Fruit fly (Drosophila melanogaster) whole organism, embryonic: Measurements from ENCODE around the gene scyl.
A peak's percentile ranks its signal among the peaks of the same experiment; 100 is the strongest.

ENCODE experiments used
- Antp ChIP-seq: fragments of 200-800 bp; sonication (Bioruptor generic); optimal IDR thresholded peaks from 3 replicates; lab custom pipeline; 2016; ENCODE audit warnings: missing biosample characterization, missing genetic modification characterization
- Atf6 ChIP-seq: fragments of 200-800 bp; sonication (Bioruptor generic); IDR thresholded peaks from 2 replicates; pipeline ENCODE4 v1.3.6; 2022; ENCODE audit warnings: missing biosample characterization, missing genetic modification characterization
- B-H2 ChIP-seq: fragments of 200-800 bp; sonication (Bioruptor generic); optimal IDR thresholded peaks from 2 replicates; lab custom pipeline; 2018; ENCODE audit warnings: missing biosample characterization, mild to moderate bottlenecking, missing genetic modification characterization
- CG10209 ChIP-seq: fragments of 200-800 bp; sonication (Bioruptor generic); optimal IDR thresholded peaks from 3 replicates; lab custom pipeline; 2017; ENCODE audit warnings: missing biosample characterization, mild to moderate bottlenecking, missing genetic modification characterization, missing genetic modification reagents
- CG11398 ChIP-seq: fragments of 200-800 bp; sonication (Bioruptor generic); optimal IDR thresholded peaks from 2 replicates; lab custom pipeline; 2016; ENCODE audit warnings: missing biosample characterization, missing genetic modification characterization
- CG12299 ChIP-seq: fragments of 200-800 bp; sonication (Bioruptor generic); optimal IDR thresholded peaks from 2 replicates; lab custom pipeline; 2018; ENCODE audit warnings: missing biosample characterization, mild to moderate bottlenecking, missing genetic modification characterization
- CG14050 ChIP-seq: fragments of 200-800 bp; sonication (Bioruptor generic); IDR thresholded peaks from 3 replicates; pipeline ENCODE4 v1.3.6; 2022; ENCODE audit warnings: missing biosample characterization, missing genetic modification characterization
- CG15601 ChIP-seq: fragments of 200-800 bp; sonication (Bioruptor generic); optimal IDR thresholded peaks from 3 replicates; lab custom pipeline; 2019; ENCODE audit warnings: missing biosample characterization, mild to moderate bottlenecking, missing genetic modification characterization, moderate library complexity
- CG17385 ChIP-seq: fragments of 200-800 bp; sonication (Bioruptor generic); optimal IDR thresholded peaks from 3 replicates; lab custom pipeline; 2018; ENCODE audit warnings: missing biosample characterization, mild to moderate bottlenecking, missing genetic modification characterization
- CG17802 ChIP-seq: fragments of 200-800 bp; sonication (Bioruptor generic); optimal IDR thresholded peaks from 2 replicates; lab custom pipeline; 2018; ENCODE audit warnings: missing biosample characterization, mild to moderate bottlenecking, missing genetic modification characterization, moderate library complexity
- CG17912 ChIP-seq: fragments of 200-800 bp; sonication (Bioruptor generic); optimal IDR thresholded peaks from 2 replicates; lab custom pipeline; 2018; ENCODE audit warnings: missing biosample characterization, mild to moderate bottlenecking, missing genetic modification characterization
- CG2712 ChIP-seq: fragments of 200-800 bp; optimal IDR thresholded peaks from 3 replicates; lab custom pipeline; 2019; ENCODE audit warnings: missing biosample characterization, mild to moderate bottlenecking, missing genetic modification characterization, moderate library complexity
- CG33213 ChIP-seq: fragments of 200-800 bp; sonication (Bioruptor generic); optimal IDR thresholded peaks from 3 replicates; lab custom pipeline; 2016; ENCODE audit warnings: missing biosample characterization, missing genetic modification characterization
- CG34376 ChIP-seq: fragments of 200-800 bp; sonication (Bioruptor generic); optimal IDR thresholded peaks from 2 replicates; lab custom pipeline; 2018; ENCODE audit warnings: missing biosample characterization, mild to moderate bottlenecking, missing genetic modification characterization
- CG42726 ChIP-seq: fragments of 200-800 bp; sonication (Bioruptor generic); IDR thresholded peaks from 2 replicates; pipeline ENCODE4 v1.3.6; 2022; ENCODE audit warnings: missing biosample characterization, missing genetic modification characterization; ENCODE audit not compliant: partially characterized antibody
- CG4424 ChIP-seq: fragments of 200-800 bp; sonication (Bioruptor generic); optimal IDR thresholded peaks from 3 replicates; lab custom pipeline; 2016; ENCODE audit warnings: missing biosample characterization, missing genetic modification characterization
- CG6689 ChIP-seq: fragments of 200-800 bp; sonication (Bioruptor generic); IDR thresholded peaks from 2 replicates; pipeline ENCODE4 v1.3.6; 2022; ENCODE audit warnings: missing biosample characterization, missing genetic modification characterization
- CG7839 ChIP-seq: fragments of 200-800 bp; sonication (Bioruptor generic); optimal IDR thresholded peaks from 3 replicates; lab custom pipeline; 2018; ENCODE audit warnings: missing biosample characterization, mild to moderate bottlenecking, missing genetic modification characterization, moderate library complexity
- CG9727 ChIP-seq: fragments of 200-800 bp; sonication (Bioruptor generic); optimal IDR thresholded peaks from 3 replicates; lab custom pipeline; 2017; ENCODE audit warnings: missing biosample characterization, mild to moderate bottlenecking, missing genetic modification characterization
- CrebB ChIP-seq: fragments of 200-800 bp; sonication (Bioruptor generic); optimal IDR thresholded peaks from 3 replicates; lab custom pipeline; 2018; ENCODE audit warnings: missing biosample characterization, mild to moderate bottlenecking, missing genetic modification characterization
- D ChIP-seq, 2 experiments: fragments of 200-800 bp in 1 of 2; fragments of >200 bp in 1 of 2; sonication (Bioruptor generic) in 1 of 2; optimal IDR thresholded peaks; 2 replicates in 1 of 2; 3 replicates in 1 of 2; lab custom pipeline; 2017; ENCODE audit warnings: mild to moderate bottlenecking in 1 of 2, missing biosample characterization in 1 of 2, missing genetic modification characterization in 1 of 2, missing genetic modification reagents in 1 of 2
- Dip3 ChIP-seq: fragments of 200-800 bp; sonication (Bioruptor generic); optimal IDR thresholded peaks from 3 replicates; lab custom pipeline; 2016; ENCODE audit warnings: missing biosample characterization, missing genetic modification characterization
- Drgx ChIP-seq: fragments of 200-800 bp; sonication (Bioruptor generic); IDR thresholded peaks from 2 replicates; pipeline ENCODE4 v1.3.6; 2022; ENCODE audit warnings: missing biosample characterization, missing genetic modification characterization
- E2f1 ChIP-seq: fragments of 200-800 bp; sonication (Bioruptor generic); IDR thresholded peaks from 2 replicates; pipeline ENCODE4 v1.3.6; 2022; ENCODE audit warnings: missing biosample characterization, missing genetic modification characterization
- Elba2 ChIP-seq: fragments of 200-800 bp; sonication (Bioruptor generic); optimal IDR thresholded peaks from 3 replicates; lab custom pipeline; 2016; ENCODE audit warnings: missing biosample characterization, missing genetic modification characterization
- Hand ChIP-seq: fragments of 200-800 bp; sonication (Bioruptor generic); optimal IDR thresholded peaks from 2 replicates; lab custom pipeline; 2017; ENCODE audit warnings: mild to moderate bottlenecking, missing biosample characterization, missing genetic modification reagents, missing genetic modification characterization
- Meics ChIP-seq: fragments of 200-800 bp; sonication (Bioruptor generic); optimal IDR thresholded peaks from 2 replicates; lab custom pipeline; 2017; ENCODE audit warnings: missing biosample characterization, mild to moderate bottlenecking, missing genetic modification characterization
- Myb ChIP-seq: fragments of 200-800 bp; sonication (Bioruptor generic); optimal IDR thresholded peaks from 2 replicates; lab custom pipeline; 2016; ENCODE audit warnings: missing biosample characterization, missing genetic modification characterization
- NfI ChIP-seq: fragments of 200-800 bp; sonication (Bioruptor generic); optimal IDR thresholded peaks from 3 replicates; lab custom pipeline; 2018; ENCODE audit warnings: missing biosample characterization, mild to moderate bottlenecking, missing genetic modification characterization, moderate library complexity
- Oli ChIP-seq: fragments of 200-800 bp; sonication (Bioruptor generic); optimal IDR thresholded peaks from 2 replicates; lab custom pipeline; 2018; ENCODE audit warnings: missing biosample characterization, mild to moderate bottlenecking, missing genetic modification characterization, moderate library complexity
- Pdp1 ChIP-seq, 2 experiments: fragments of 200-800 bp; sonication (Bioruptor generic); optimal IDR thresholded peaks; 3 replicates each; lab custom pipeline; 2016; ENCODE audit warnings: missing biosample characterization in 2 of 2, missing genetic modification characterization in 2 of 2, mild to moderate bottlenecking in 1 of 2, moderate library complexity in 1 of 2
- Stat92E ChIP-seq, 3 experiments: fragments of >200 bp in 2 of 3; fragments of 200-800 bp in 1 of 3; sonication (Bioruptor generic) in 1 of 3; optimal IDR thresholded peaks; 2 replicates each; lab custom pipeline; 2017 to 2019; ENCODE audit warnings: missing biosample characterization in 3 of 3, missing genetic modification characterization in 3 of 3, mild to moderate bottlenecking in 1 of 3, moderate library complexity in 1 of 3
- ara ChIP-seq: fragments of 200-800 bp; sonication (Bioruptor generic); IDR thresholded peaks from 2 replicates; pipeline ENCODE4 v1.3.6; 2022; ENCODE audit warnings: missing biosample characterization, missing genetic modification characterization
- caup ChIP-seq: fragments of 200-800 bp; sonication (Bioruptor generic); optimal IDR thresholded peaks from 3 replicates; lab custom pipeline; 2017; ENCODE audit warnings: missing biosample characterization, mild to moderate bottlenecking, missing genetic modification characterization, moderate library complexity; ENCODE audit not compliant: severe bottlenecking
- crc ChIP-seq: fragments of 200-800 bp; sonication (Bioruptor generic); optimal IDR thresholded peaks from 2 replicates; lab custom pipeline; 2016; ENCODE audit warnings: missing biosample characterization, missing genetic modification characterization
- cwo ChIP-seq: fragments of 200-800 bp; sonication (Bioruptor generic); optimal IDR thresholded peaks from 3 replicates; lab custom pipeline; 2017; ENCODE audit warnings: missing biosample characterization, missing genetic modification characterization, mild to moderate bottlenecking, moderate library complexity, missing genetic modification reagents
- dpn ChIP-seq, 2 experiments: fragments of 200-800 bp; sonication (Bioruptor generic); optimal IDR thresholded peaks; 3 replicates each; lab custom pipeline; 2016; ENCODE audit warnings: missing biosample characterization in 2 of 2, missing genetic modification characterization in 2 of 2
- gsb-n ChIP-seq: fragments of 200-800 bp; sonication (Bioruptor generic); optimal IDR thresholded peaks from 3 replicates; lab custom pipeline; 2018; ENCODE audit warnings: missing biosample characterization, mild to moderate bottlenecking, missing genetic modification characterization
- hbn ChIP-seq: fragments of 200-800 bp; sonication (Bioruptor generic); IDR thresholded peaks from 2 replicates; pipeline ENCODE4 v1.3.6; 2022; ENCODE audit warnings: missing biosample characterization, missing genetic modification characterization; ENCODE audit not compliant: partially characterized antibody
- insv ChIP-seq, 2 experiments: fragments of 200-800 bp; sonication (Bioruptor generic); optimal IDR thresholded peaks; 3 replicates each; lab custom pipeline; 2016 to 2018; ENCODE audit warnings: missing biosample characterization in 2 of 2, missing genetic modification characterization in 2 of 2
- knrl ChIP-seq: fragments of 200-800 bp; sonication (Bioruptor generic); IDR thresholded peaks from 3 replicates; pipeline ENCODE4 v1.3.6; 2022; ENCODE audit warnings: missing biosample characterization, missing genetic modification characterization; ENCODE audit not compliant: partially characterized antibody
- org-1 ChIP-seq: fragments of 200-800 bp; sonication (Bioruptor generic); optimal IDR thresholded peaks from 2 replicates; lab custom pipeline; 2017; ENCODE audit warnings: missing biosample characterization, missing genetic modification characterization
- otp ChIP-seq: fragments of 200-800 bp; sonication (Bioruptor generic); IDR thresholded peaks from 3 replicates; pipeline ENCODE4, ENCODE4 v1.3.6; 2022; ENCODE audit warnings: missing biosample characterization, missing genetic modification characterization
- sd ChIP-seq: fragments of 200-800 bp; sonication (Bioruptor generic); optimal IDR thresholded peaks from 3 replicates; lab custom pipeline; 2018; ENCODE audit warnings: missing biosample characterization, mild to moderate bottlenecking, missing genetic modification characterization, moderate library complexity
- sqz ChIP-seq: fragments of 200-800 bp; sonication (Bioruptor generic); optimal IDR thresholded peaks from 3 replicates; lab custom pipeline; 2018; ENCODE audit warnings: missing biosample characterization, mild to moderate bottlenecking, missing genetic modification characterization
- sr ChIP-seq: fragments of 200-800 bp; sonication (Bioruptor generic); IDR thresholded peaks from 3 replicates; pipeline ENCODE4 v1.3.6; 2022; ENCODE audit warnings: missing biosample characterization, missing genetic modification characterization
- yki ChIP-seq: fragments of >200 bp; optimal IDR thresholded peaks from 3 replicates; lab custom pipeline; 2018

scyl gene

DNA sequence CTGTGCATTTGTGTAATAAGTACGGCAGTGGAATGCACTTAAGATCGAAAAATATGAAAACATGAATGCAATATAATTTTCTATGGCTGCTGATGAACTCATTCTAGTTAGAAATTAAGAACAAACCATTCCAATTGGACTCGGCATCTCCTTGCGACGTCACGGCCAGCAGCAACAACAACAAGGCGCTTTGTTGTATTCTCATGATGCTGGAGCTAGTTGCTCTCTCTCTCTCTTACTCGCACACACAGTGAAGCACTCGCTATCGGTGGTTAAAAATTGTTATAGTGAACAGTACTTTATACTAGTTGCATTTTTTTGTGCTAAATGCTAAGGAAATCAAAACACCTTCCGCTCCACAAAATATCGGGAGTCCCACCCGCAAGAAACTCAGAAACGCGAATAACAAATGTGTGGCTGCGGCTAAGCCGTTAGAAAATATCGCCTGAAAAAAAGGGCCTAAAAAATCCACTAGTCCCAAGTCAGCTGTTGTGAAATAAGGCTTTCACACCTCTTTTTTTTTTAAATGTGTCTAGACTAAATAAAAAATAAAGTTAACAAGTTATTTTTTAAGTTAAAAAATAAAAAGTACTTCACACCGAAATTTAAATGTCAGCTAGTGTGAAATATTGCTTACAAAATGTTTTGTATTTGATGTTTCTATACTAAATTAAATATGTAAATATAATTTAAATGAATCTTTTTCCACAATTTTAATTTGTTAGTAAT is 46.3 kb upstream of the scyl start, which contains the start of gene Plod (continued):
- TF ChIP-seq org-1 (GFP tag; lab: Kevin White, UChicago) (no peak), D (optimal IDR thresholded peaks at IDR 0.05; lab: Kevin White, UChicago) (peak; percentile 67), D (GFP tag; optimal IDR thresholded peaks at IDR 0.05; lab: Kevin White, UChicago) (peak; percentile 1), knrl (GFP tag; lab: Robert Waterston, UW) (no peak; the same call in 2 of the 3 replicates), yki (no peak), E2f1 (GFP tag; lab: Robert Waterston, UW) (peak; percentile 57), Pdp1 (GFP tag; optimal IDR thresholded peaks at IDR 0.05; lab: Kevin White, UChicago) (peak in 1 of 2 experiments; percentile 61), sqz (peak; percentile 55), Elba2 (GFP tag; lab: Kevin White, UChicago) (no peak), Myb (GFP tag; lab: Kevin White, UChicago) (peak; percentile 52), ara (GFP tag; lab: Robert Waterston, UW) (no peak), dpn (GFP tag; optimal IDR thresholded peaks at IDR 0.05; lab: Kevin White, UChicago) (peak; percentile 46 to 47), insv (GFP tag; optimal IDR thresholded peaks at IDR 0.05; lab: Kevin White, UChicago) (peak; percentile 98), Atf6 (GFP tag; lab: Robert Waterston, UW) (peak; percentile 58), cwo (GFP tag; lab: Kevin White, UChicago) (no peak), CG9727 (GFP tag; lab: Kevin White, UChicago) (peak; percentile 52), CG12299 (peak; percentile 57), CG2712 (tag; lab: Kevin White, UChicago) (peak; percentile 72), CG11398 (GFP tag; lab: Kevin White, UChicago) (peak; percentile 22), Oli (tag; lab: Kevin White, UChicago) (peak; percentile 0), CG15601 (peak; percentile 51), sd (peak; percentile 29), CG6689 (GFP tag; lab: Robert Waterston, UW) (peak; percentile 47), CG14050 (peak; percentile 36; the same call in 2 of the 3 replicates), Antp (GFP tag; lab: Kevin White, UChicago) (peak; percentile 1), caup (GFP tag; lab: Kevin White, UChicago) (peak; percentile 40), CG17802 (tag; lab: Kevin White, UChicago) (peak; percentile 83), NfI (GFP tag; lab: Kevin White, UChicago) (peak; percentile 34), crc (no peak), B-H2 (GFP tag; lab: Kevin White, UChicago) (peak; percentile 38), Dip3 (GFP tag; lab: Kevin White, UChicago) (no peak), Drgx (GFP tag; lab: Robert Waterston, UW) (peak; percentile 61), CG7839 (tag; lab: Kevin White, UChicago) (peak; percentile 65), Meics (peak; percentile 56), CG17912 (GFP tag; lab: Kevin White, UChicago) (no peak), CG4424 (GFP tag; lab: Kevin White, UChicago) (peak; percentile 30), CG33213 (GFP tag; lab: Kevin White, UChicago) (peak; percentile 61), CG42726 (GFP tag; lab: Robert Waterston, UW) (peak; percentile 56), Hand (GFP tag; lab: Kevin White, UChicago) (peak; percentile 25), CG17385 (peak; percentile 19), CG10209 (GFP tag; lab: Kevin White, UChicago) (peak; percentile 21), otp (peak; percentile 43; the same call in 1 of the 3 replicates), CrebB (peak; percentile 28), hbn (GFP tag; lab: Robert Waterston, UW) (0 out of 2 replicates have a peak, but pooled peaks have one; percentile 26), CG34376 (GFP tag; lab: Kevin White, UChicago) (peak; percentile 53), gsb-n (peak; percentile 24), sr (GFP tag; lab: Robert Waterston, UW) (0 out of 3 replicates have a peak, but pooled peaks have one; percentile 14), Stat92E (GFP tag; optimal IDR thresholded peaks at IDR 0.05; lab: Kevin White, UChicago) (peak in 1 of 3 experiments; percentile 16)
